Worm (Caenorhabditis elegans) whole organism, L4/young adult: ENCODE measurements around the gene F09A5.2.

Experiments used
- W03F9.2 ChIP-seq: fragments of 150-350 bp; optimal IDR thresholded peaks from 2 replicates; lab custom pipeline; 2014; ENCODE audit warnings: missing biosample characterization, missing genetic modification characterization
- dao-5 ChIP-seq: sonication (generic microtip); optimal IDR thresholded peaks from 2 replicates; lab custom pipeline; 2016; ENCODE audit warnings: missing genotype, missing genetic modification characterization, moderate library complexity, missing compliant biosample characterization
- him-1 ChIP-seq: sonication (generic microtip); optimal IDR thresholded peaks from 2 replicates; lab custom pipeline; 2016; ENCODE audit warnings: missing genotype, missing genetic modification reagents, missing genetic modification characterization, missing compliant biosample characterization

DNA sequence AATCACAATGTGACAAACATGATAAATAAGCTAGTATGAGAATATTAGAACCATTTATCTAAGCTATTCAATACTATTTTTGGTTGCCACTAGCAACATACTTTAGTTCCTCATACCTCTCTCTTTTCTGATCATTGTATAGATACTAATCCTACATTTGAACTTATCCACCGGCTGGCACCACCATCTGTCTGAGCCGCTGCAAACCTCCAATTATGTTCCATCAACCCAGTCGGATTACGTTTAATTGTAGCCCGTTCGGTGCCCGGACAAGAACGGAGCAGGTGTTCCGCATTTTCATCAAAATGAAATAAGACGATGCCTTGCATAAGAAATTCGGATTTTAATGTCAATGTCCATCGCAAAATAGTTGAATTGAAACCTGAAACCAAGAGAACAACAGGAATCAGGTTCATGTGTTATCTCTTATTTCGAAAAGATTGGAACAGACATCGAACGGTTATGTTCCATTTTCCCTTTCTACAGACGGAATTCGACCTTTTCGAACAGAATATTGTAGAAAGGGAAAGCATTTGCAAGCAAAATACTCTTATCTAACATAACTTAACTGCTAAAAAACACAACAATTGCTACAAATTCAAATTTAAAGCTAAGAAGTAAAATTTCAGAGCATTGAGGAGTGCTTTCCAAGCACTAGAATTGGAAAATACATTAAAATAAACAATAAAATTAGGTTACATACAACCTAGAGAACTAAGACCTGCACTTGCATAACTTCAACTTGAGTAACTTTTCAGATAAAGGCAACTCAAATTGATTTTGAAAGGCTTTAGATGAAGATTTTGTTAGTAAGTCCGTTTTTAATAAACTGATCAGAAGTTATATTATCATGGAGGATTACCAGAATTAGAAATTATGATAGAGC, 11.3 kb downstream of the F09A5.2 start:
- no peak for TF ChIP-seq him-1 (tag; lab: Kevin White, UChicago)
- no peak for TF ChIP-seq dao-5 (tag; lab: Kevin White, UChicago)
- no peak for TF ChIP-seq W03F9.2
